Worm (Caenorhabditis elegans) whole organism, L2 larva: ENCODE measurements around the gene H37A05.4.

Experiments
- C34F6.9 ChIP-seq: fragments of 150-350 bp; optimal IDR thresholded peaks from 2 replicates; lab custom pipeline; 2014; ENCODE audit warnings: missing biosample characterization, missing genetic modification characterization
- F13H6.1 ChIP-seq: sonication (generic microtip); optimal IDR thresholded peaks from 2 replicates; lab custom pipeline; 2016; ENCODE audit warnings: missing genetic modification characterization, missing compliant biosample characterization
- R02D3.7 ChIP-seq: fragments of 150-350 bp; optimal IDR thresholded peaks from 2 replicates; lab custom pipeline; 2014; ENCODE audit warnings: missing biosample characterization, missing genetic modification characterization
- Y55F3AM.14 ChIP-seq: fragments of 200-800 bp; sonication (Bioruptor generic); optimal IDR thresholded peaks from 2 replicates; lab custom pipeline; 2018; ENCODE audit warnings: mild to moderate bottlenecking, missing genetic modification characterization, missing compliant biosample characterization
- ZK546.5 ChIP-seq: sonication (generic microtip); optimal IDR thresholded peaks from 2 replicates; lab custom pipeline; 2017; ENCODE audit warnings: missing biosample characterization, missing genetic modification characterization
- alr-1 ChIP-seq: fragments of 150-350 bp; optimal IDR thresholded peaks from 2 replicates; lab custom pipeline; 2014; ENCODE audit warnings: missing biosample characterization, missing genetic modification characterization
- aly-2 ChIP-seq: fragments of 150-350 bp; optimal IDR thresholded peaks from 2 replicates; lab custom pipeline; 2014; ENCODE audit warnings: missing biosample characterization, missing genetic modification characterization
- blmp-1 ChIP-seq: sonication (generic microtip); optimal IDR thresholded peaks from 2 replicates; lab custom pipeline; 2017; ENCODE audit warnings: missing genetic modification characterization, mild to moderate bottlenecking, missing compliant biosample characterization, antibody characterized with exemption, moderate library complexity; ENCODE audit not compliant: insufficient read depth
- ceh-16 ChIP-seq: fragments of 150-350 bp; optimal IDR thresholded peaks from 2 replicates; lab custom pipeline; 2014; ENCODE audit warnings: missing biosample characterization, missing genetic modification characterization
- ceh-82 ChIP-seq: fragments of 150-350 bp; optimal IDR thresholded peaks from 2 replicates; lab custom pipeline; 2014; ENCODE audit warnings: missing biosample characterization, missing genetic modification characterization
- crh-2 ChIP-seq: sonication (generic microtip); optimal IDR thresholded peaks from 2 replicates; lab custom pipeline; 2017; ENCODE audit warnings: missing biosample characterization, missing genetic modification characterization
- dmd-4 ChIP-seq: sonication (generic microtip); optimal IDR thresholded peaks from 2 replicates; lab custom pipeline; 2017; ENCODE audit warnings: missing biosample characterization, missing genetic modification characterization
- egl-27 ChIP-seq: sonication (generic microtip); optimal IDR thresholded peaks from 3 replicates; lab custom pipeline; 2017; ENCODE audit warnings: missing biosample characterization, missing genetic modification reagents, missing genetic modification characterization
- elt-3 ChIP-seq: sonication (generic microtip); optimal IDR thresholded peaks from 2 replicates; lab custom pipeline; 2017; ENCODE audit warnings: missing biosample characterization, missing genetic modification characterization
- fos-1 ChIP-seq: fragments of 150-350 bp; optimal IDR thresholded peaks from 2 replicates; lab custom pipeline; 2014; ENCODE audit warnings: missing biosample characterization, missing genetic modification characterization
- gmeb-1 ChIP-seq: fragments of 150-350 bp; optimal IDR thresholded peaks from 2 replicates; lab custom pipeline; 2014; ENCODE audit warnings: missing biosample characterization, missing genetic modification characterization
- lin-11 ChIP-seq: fragments of 150-350 bp; sonication (generic microtip); optimal IDR thresholded peaks from 2 replicates; lab custom pipeline; 2014; ENCODE audit warnings: missing biosample characterization, missing genetic modification characterization, inconsistent platforms, mixed read lengths
- lin-13 ChIP-seq: fragments of 150-350 bp; optimal IDR thresholded peaks from 2 replicates; lab custom pipeline; 2014; ENCODE audit warnings: missing biosample characterization, missing genetic modification reagents, missing genetic modification characterization
- lsy-2 ChIP-seq, 2 experiments: fragments of 150-350 bp in 1 of 2; sonication (generic microtip) in 1 of 2; optimal IDR thresholded peaks; 2 replicates each; lab custom pipeline; 2014 to 2017; ENCODE audit warnings: missing biosample characterization in 2 of 2, missing genetic modification characterization in 2 of 2
- mab-5 ChIP-seq: fragments of 150-350 bp; optimal IDR thresholded peaks from 2 replicates; lab custom pipeline; 2014; ENCODE audit warnings: missing biosample characterization, missing genetic modification characterization
- mbf-1 ChIP-seq: sonication (generic microtip); optimal IDR thresholded peaks from 2 replicates; lab custom pipeline; 2017; ENCODE audit warnings: missing biosample characterization, missing genetic modification characterization
- mdl-1 ChIP-seq, 2 experiments: fragments of 150-350 bp in 1 of 2; sonication (generic microtip) in 1 of 2; optimal IDR thresholded peaks; 2 replicates each; lab custom pipeline; 2017; ENCODE audit warnings: missing biosample characterization in 2 of 2, missing genetic modification characterization in 2 of 2
- nhr-10 ChIP-seq: sonication (generic microtip); optimal IDR thresholded peaks from 2 replicates; lab custom pipeline; 2017; ENCODE audit warnings: missing biosample characterization, missing genetic modification characterization
- nhr-12 ChIP-seq: fragments of 150-350 bp; optimal IDR thresholded peaks from 2 replicates; lab custom pipeline; 2014; ENCODE audit warnings: missing biosample characterization, missing genetic modification characterization
- nhr-129 ChIP-seq: fragments of 150-350 bp; optimal IDR thresholded peaks from 2 replicates; lab custom pipeline; 2014; ENCODE audit warnings: missing biosample characterization, missing genetic modification characterization
- nhr-21 ChIP-seq: fragments of 150-350 bp; optimal IDR thresholded peaks from 2 replicates; lab custom pipeline; 2014; ENCODE audit warnings: missing biosample characterization, missing genetic modification characterization
- nhr-237 ChIP-seq: fragments of 150-350 bp; optimal IDR thresholded peaks from 2 replicates; lab custom pipeline; 2014; ENCODE audit warnings: missing biosample characterization, missing genetic modification characterization
- nhr-25 ChIP-seq: fragments of 150-350 bp; sonication (generic microtip); optimal IDR thresholded peaks from 3 replicates; lab custom pipeline; 2014; ENCODE audit warnings: missing biosample characterization, missing genetic modification characterization
- peb-1 ChIP-seq: fragments of 150-350 bp; optimal IDR thresholded peaks from 2 replicates; lab custom pipeline; 2014; ENCODE audit warnings: missing biosample characterization, missing genetic modification characterization
- skn-1 ChIP-seq: sonication (generic microtip); optimal IDR thresholded peaks from 2 replicates; lab custom pipeline; 2017; ENCODE audit warnings: missing biosample characterization, missing genetic modification characterization
- sma-3 ChIP-seq: sonication (generic microtip); optimal IDR thresholded peaks from 2 replicates; lab custom pipeline; 2016; ENCODE audit warnings: missing genetic modification reagents, missing genetic modification characterization, missing compliant biosample characterization
- sma-9 ChIP-seq, 2 experiments: fragments of 150-350 bp in 1 of 2; sonication (generic microtip) in 1 of 2; optimal IDR thresholded peaks; 2 replicates each; lab custom pipeline; 2014 to 2016; ENCODE audit warnings: missing genetic modification characterization in 2 of 2, mild to moderate bottlenecking in 1 of 2, missing biosample characterization in 1 of 2, missing compliant biosample characterization in 1 of 2, missing genetic modification reagents in 1 of 2, moderate library complexity in 1 of 2
- snpc-4 ChIP-seq: fragments of 150-350 bp; optimal IDR thresholded peaks from 2 replicates; lab custom pipeline; 2014; ENCODE audit warnings: missing biosample characterization, missing genetic modification characterization
- unc-39 ChIP-seq: fragments of 150-350 bp; optimal IDR thresholded peaks from 2 replicates; lab custom pipeline; 2014; ENCODE audit warnings: missing biosample characterization, missing genetic modification characterization
- unc-55 ChIP-seq: fragments of 150-350 bp; sonication (generic microtip); optimal IDR thresholded peaks from 3 replicates; lab custom pipeline; 2014; ENCODE audit warnings: missing biosample characterization, missing genetic modification reagents, missing genetic modification characterization
- unc-62 ChIP-seq: fragments of 150-350 bp; optimal IDR thresholded peaks from 2 replicates; lab custom pipeline; 2014; ENCODE audit warnings: missing biosample characterization, missing genetic modification reagents, missing genetic modification characterization
- zag-1 ChIP-seq: fragments of 150-350 bp; optimal IDR thresholded peaks from 2 replicates; lab custom pipeline; 2014; ENCODE audit warnings: missing biosample characterization, missing genetic modification characterization
- ztf-1 ChIP-seq: fragments of 200-800 bp; sonication (Bioruptor generic); conservative IDR thresholded peaks from 2 replicates; pipeline ENCODE4 v1.3.6; 2022; ENCODE audit warnings: missing genetic modification characterization, missing compliant biosample characterization
- ztf-11 ChIP-seq: sonication (generic microtip); optimal IDR thresholded peaks from 2 replicates; lab custom pipeline; 2017; ENCODE audit warnings: missing biosample characterization, missing genetic modification characterization
- ztf-4 ChIP-seq: fragments of 150-350 bp; optimal IDR thresholded peaks from 2 replicates; lab custom pipeline; 2014; ENCODE audit warnings: missing biosample characterization, missing genetic modification characterization

Gene H37A05.4

ce11 chrV:13625517-13626097 lies 24.0 kb downstream of the H37A05.4 start, which contains the start of the genes nduv-2 and F53F4.12:
Gene nduv-2 (minus strand): TSS chrV:13625567.
Gene F53F4.12 (plus strand): TSS chrV:13626047.
- TF ChIP-seq ztf-4 (tag; lab: Kevin White, UChicago) (no peak), R02D3.7 (tag; lab: Kevin White, UChicago) (peak; percentile 23), nhr-25 (no peak), lin-11 (tag; lab: Kevin White, UChicago) (peak; percentile 10), C34F6.9 (peak; percentile 42), unc-55 (GFP tag; lab: Kevin White, UChicago) (peak; percentile 70), F13H6.1 (tag; lab: Kevin White, UChicago) (no peak), mab-5 (tag; lab: Kevin White, UChicago) (no peak), nhr-10 (tag; lab: Kevin White, UChicago) (no peak), nhr-129 (tag; lab: Kevin White, UChicago) (peak; percentile 33)

DNA sequence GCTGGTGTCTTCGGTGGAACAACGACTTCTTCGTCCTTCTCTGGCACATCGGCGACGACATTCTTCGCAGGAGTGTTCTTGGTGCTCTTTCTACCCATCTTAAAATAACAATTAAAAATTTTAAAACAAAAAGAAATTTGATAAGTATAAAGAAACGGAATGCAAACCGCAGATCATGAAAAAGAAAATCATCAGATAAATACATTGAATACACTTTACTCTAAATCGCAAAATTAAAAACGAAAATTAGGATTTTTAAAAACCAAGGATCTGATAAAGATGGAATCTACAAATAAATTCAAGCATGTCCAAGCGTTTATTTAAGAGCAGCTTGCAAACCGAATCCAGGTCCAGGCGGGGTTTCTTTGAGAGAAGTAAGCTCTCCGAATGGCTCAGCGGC lies 25.2 kb downstream of the H37A05.4 start, which contains the start of gene F53F4.11:
Gene F53F4.11 (minus strand): TSS at position 101 of the 400 bp plus-strand sequence.
- TF ChIP-seq unc-39: no peak
- no peak for TF ChIP-seq blmp-1 (tag; lab: Kevin White, UChicago)
- TF ChIP-seq snpc-4 (tag; lab: Kevin White, UChicago): no peak
- no peak for TF ChIP-seq mbf-1
- no peak for TF ChIP-seq elt-3 (tag; lab: Kevin White, UChicago)
- TF ChIP-seq ZK546.5: no peak
- no peak for TF ChIP-seq alr-1
- TF ChIP-seq mdl-1 (tag; optimal IDR thresholded peaks at IDR 0.05; lab: Kevin White, UChicago): no peak
- no peak for TF ChIP-seq nhr-10 (tag; lab: Kevin White, UChicago)

DNA sequence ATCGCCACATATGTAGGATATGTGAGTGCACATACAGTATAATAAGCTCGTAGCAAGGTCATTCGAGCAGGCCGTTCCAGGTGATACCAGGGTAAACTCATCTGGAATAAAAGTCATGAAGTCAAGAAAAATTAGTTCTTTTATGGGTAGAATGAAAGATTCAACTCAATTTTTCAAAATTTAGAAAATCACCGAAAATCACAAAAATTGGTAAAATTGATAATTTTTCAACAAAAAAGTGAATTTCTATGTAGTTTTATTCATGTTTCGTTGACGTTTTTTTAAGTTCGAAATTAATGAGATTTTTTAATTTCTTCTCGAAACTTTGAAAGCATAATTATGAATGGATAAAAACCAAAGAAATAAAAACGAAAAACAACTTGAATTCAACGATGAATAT lies 27.9 kb downstream of the H37A05.4 start, which contains the start of gene F53F4.16:
Gene F53F4.16 (minus strand): TSS at position 101 of the 400 bp plus-strand sequence.
- TF ChIP-seq ceh-16 (no peak), nhr-21 (no peak), Y55F3AM.14 (no peak), lin-13 (no peak), peb-1 (tag; lab: Kevin White, UChicago) (no peak), sma-3 (GFP tag; lab: Kevin White, UChicago) (no peak), crh-2 (tag; lab: Kevin White, UChicago) (no peak), ztf-1 (GFP tag; lab: Robert Waterston, UW) (no peak), unc-55 (GFP tag; lab: Kevin White, UChicago) (no peak), elt-3 (tag; lab: Kevin White, UChicago) (no peak), fos-1 (tag; lab: Kevin White, UChicago) (no peak), skn-1 (tag; lab: Kevin White, UChicago) (no peak), F13H6.1 (tag; lab: Kevin White, UChicago) (no peak), dmd-4 (tag; lab: Kevin White, UChicago) (no peak)

DNA sequence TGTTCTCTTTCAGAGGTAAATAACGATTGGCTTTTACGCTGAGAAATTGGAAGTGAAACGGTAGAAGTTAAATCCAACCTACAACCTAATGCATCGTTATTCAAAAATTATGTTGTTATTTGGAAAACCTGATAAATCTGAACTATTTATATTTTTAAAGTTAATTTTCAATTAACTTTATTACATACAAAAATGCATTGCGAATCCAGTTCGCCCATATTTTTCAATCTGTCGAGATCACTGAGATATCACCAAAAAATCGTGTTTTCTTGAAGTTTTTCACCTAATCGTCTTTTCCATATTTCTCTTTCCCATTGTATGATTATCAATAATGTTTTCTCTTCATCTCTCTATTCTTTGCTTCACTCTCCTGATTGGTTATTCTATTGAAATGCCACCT lies 28.9 kb downstream of the H37A05.4 start, which contains the start of gene F53F4.15:
Gene F53F4.15 (plus strand): TSS at position 301 of the 400 bp plus-strand sequence.
- TF ChIP-seq gmeb-1 (tag; lab: Kevin White, UChicago): no peak
- no peak for TF ChIP-seq ztf-1 (GFP tag; lab: Robert Waterston, UW)
- TF ChIP-seq skn-1 (tag; lab: Kevin White, UChicago): no peak

DNA sequence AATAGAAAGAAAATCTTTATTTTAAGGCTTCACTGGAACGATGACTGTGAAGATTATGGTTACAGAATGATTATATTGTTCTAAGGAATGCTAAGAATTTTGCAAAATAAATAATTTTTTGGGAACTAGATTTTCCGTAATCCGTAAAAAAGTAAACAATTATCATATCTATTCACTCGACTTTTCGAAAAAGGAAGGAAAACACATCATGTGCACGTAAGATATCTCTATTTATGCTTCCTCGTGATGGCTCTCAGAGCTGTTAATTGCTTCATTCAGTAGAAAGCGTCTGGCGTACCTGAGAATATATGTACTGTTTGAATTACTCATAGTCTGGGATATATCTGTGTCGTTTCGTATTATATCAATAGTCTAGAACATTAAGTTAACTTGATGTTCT lies 29.8 kb downstream of the H37A05.4 start, which contains the start of gene srd-11:
Gene srd-11 (minus strand): TSS at position 101 of the 400 bp plus-strand sequence.
- TF ChIP-seq mab-5 (tag; lab: Kevin White, UChicago): no peak
- no peak for TF ChIP-seq ceh-82 (tag; lab: Kevin White, UChicago)
- TF ChIP-seq sma-3 (GFP tag; lab: Kevin White, UChicago): no peak
- TF ChIP-seq nhr-25: no peak
- TF ChIP-seq R02D3.7 (tag; lab: Kevin White, UChicago): no peak

ce11 chrV:13613870-13614269 lies 35.7 kb downstream of the H37A05.4 start, which contains the start of gene F53F4.7:
Gene F53F4.7 (minus strand): TSS chrV:13613970.
- no peak for TF ChIP-seq ztf-1 (GFP tag; lab: Robert Waterston, UW)
- TF ChIP-seq mbf-1: no peak
- TF ChIP-seq sma-9 (GFP tag; optimal IDR thresholded peaks at IDR 0.05; lab: Kevin White, UChicago): no peak
- TF ChIP-seq sma-9 (tag; optimal IDR thresholded peaks at IDR 0.05; lab: Kevin White, UChicago): no peak
- TF ChIP-seq nhr-237: no peak
- no peak for TF ChIP-seq nhr-21
- no peak for TF ChIP-seq lin-13
- TF ChIP-seq F13H6.1 (tag; lab: Kevin White, UChicago): no peak
- TF ChIP-seq mdl-1 (tag; optimal IDR thresholded peaks at IDR 0.05; lab: Kevin White, UChicago): no peak
- no peak for TF ChIP-seq lsy-2 (tag; optimal IDR thresholded peaks at IDR 0.05; lab: Kevin White, UChicago)
- no peak for TF ChIP-seq egl-27 (tag; lab: Kevin White, UChicago)
- TF ChIP-seq Y55F3AM.14: no peak
- no peak for TF ChIP-seq gmeb-1 (tag; lab: Kevin White, UChicago)
- no peak for TF ChIP-seq zag-1
- no peak for TF ChIP-seq elt-3 (tag; lab: Kevin White, UChicago)
- no peak for TF ChIP-seq ztf-11 (tag; lab: Kevin White, UChicago)
- TF ChIP-seq nhr-129 (tag; lab: Kevin White, UChicago): no peak
- TF ChIP-seq unc-62: no peak
- TF ChIP-seq aly-2 (tag; lab: Kevin White, UChicago): no peak
- TF ChIP-seq nhr-12 (tag; lab: Kevin White, UChicago): no peak
- TF ChIP-seq C34F6.9: no peak
